Fruit fly (Drosophila melanogaster) whole organism, wandering third instar larva: ENCODE measurements around the gene Arr2.

ENCODE experiments used
- Abd-B ChIP-seq: fragments of >200 bp; optimal IDR thresholded peaks from 2 replicates; lab custom pipeline; 2017; ENCODE audit warnings: missing biosample characterization, missing genetic modification characterization
- CG9705 ChIP-seq: fragments of 200-800 bp; sonication (Bioruptor generic); optimal IDR thresholded peaks from 2 replicates; lab custom pipeline; 2018; ENCODE audit warnings: missing biosample characterization, mild to moderate bottlenecking, missing genetic modification characterization
- Hnf4 ChIP-seq: fragments of 200-800 bp; sonication (Bioruptor generic); optimal IDR thresholded peaks from 2 replicates; lab custom pipeline; 2016; ENCODE audit warnings: missing biosample characterization, mild to moderate bottlenecking, missing genetic modification characterization
- Hr78 ChIP-seq: fragments of >200 bp; optimal IDR thresholded peaks from 2 replicates; lab custom pipeline; 2017; ENCODE audit warnings: missing biosample characterization, missing genetic modification characterization
- dl ChIP-seq, 2 experiments: fragments of 175-275, 200-275 bp in 1 of 2; fragments of 200-275 bp in 1 of 2; sonication (Bioruptor generic); optimal IDR thresholded peaks; lab custom pipeline; 2018; ENCODE audit warnings: mild to moderate bottlenecking in 2 of 2, missing biosample characterization in 2 of 2, missing genetic modification characterization in 2 of 2, moderate library complexity in 2 of 2; ENCODE audit not compliant: partially characterized antibody in 2 of 2, insufficient read depth in 1 of 2
- dmrt93B ChIP-seq: fragments of 200-800 bp; sonication (Bioruptor generic); optimal IDR thresholded peaks from 2 replicates; lab custom pipeline; 2018; ENCODE audit warnings: missing biosample characterization, mild to moderate bottlenecking, missing genetic modification characterization
- foxo ChIP-seq, 2 experiments: fragments of 200-800 bp; sonication (Bioruptor generic); optimal IDR thresholded peaks; 2 replicates in 1 of 2; 3 replicates in 1 of 2; lab custom pipeline; 2016 to 2017; ENCODE audit warnings: missing biosample characterization in 2 of 2, missing genetic modification characterization in 2 of 2
- pan ChIP-seq: fragments of >200 bp; optimal IDR thresholded peaks from 2 replicates; lab custom pipeline; 2017
- psq ChIP-seq: fragments of 200-800 bp; sonication (Bioruptor generic); optimal IDR thresholded peaks from 3 replicates; lab custom pipeline; 2017; ENCODE audit warnings: missing biosample characterization, mild to moderate bottlenecking, missing genetic modification characterization, moderate library complexity
- usp ChIP-seq: fragments of >200 bp; optimal IDR thresholded peaks from 2 replicates; lab custom pipeline; 2017; ENCODE audit warnings: missing biosample characterization, missing genetic modification characterization

dm6 chr3L:8681896-8682550 is 33.3 kb upstream of the Arr2 start:
- TF ChIP-seq usp (GFP tag; lab: Kevin White, UChicago) (no peak), Hnf4 (GFP tag; lab: Kevin White, UChicago) (no peak), Hr78 (GFP tag; lab: Kevin White, UChicago) (no peak), psq (GFP tag; lab: Kevin White, UChicago) (no peak), foxo (GFP tag; optimal IDR thresholded peaks at IDR 0.05; lab: Kevin White, UChicago) (no peak), dl (GFP tag; optimal IDR thresholded peaks at IDR 0.05; lab: Kevin White, UChicago; ENCODE audit: insufficient read depth in 1 of 2, partially characterized antibody in 2 of 2) (no peak), Abd-B (no peak), CG9705 (GFP tag; lab: Kevin White, UChicago) (no peak), pan (lab: Kevin White, UChicago) (no peak), dmrt93B (no peak)
